Fruit fly (Drosophila melanogaster): ENCODE results near the gene Prps.

Gene Prps

dm6 chr3L:9696650-9697526, at the start of gene Prps (continued):
- TF ChIP-seq CG3995 (GFP tag; optimal IDR thresholded peaks at IDR 0.05) (no peak), CG2116 (GFP tag; optimal IDR thresholded peaks at IDR 0.05) (no peak), Mrtf (GFP tag; IDR thresholded peaks at IDR 0.05) (peak; percentile 78; the same call in 2 of the 3 replicates), CG13894 (tag; optimal IDR thresholded peaks at IDR 0.05) (peak; percentile 85), Hr78 (GFP tag; optimal IDR thresholded peaks at IDR 0.05) (peak in 1 of 2 experiments; percentile 18), CG11247 (GFP tag; IDR thresholded peaks at IDR 0.05) (peak; percentile 61), pb (GFP tag; optimal IDR thresholded peaks at IDR 0.05) (peak; percentile 80), Camta (GFP tag; optimal IDR thresholded peaks at IDR 0.05) (peak; percentile 65), pfk (GFP tag; optimal IDR thresholded peaks at IDR 0.05) (no peak), CG4328 (GFP tag; optimal IDR thresholded peaks at IDR 0.05) (peak; percentile 51), CG11560 (tag; IDR thresholded peaks at IDR 0.05) (peak; percentile 43; the same call in 1 of the 3 replicates), CG15696 (tag; optimal IDR thresholded peaks at IDR 0.05) (no peak), trh (GFP tag; optimal IDR thresholded peaks at IDR 0.05) (no peak), C15 (GFP tag; IDR thresholded peaks at IDR 0.05) (peak; percentile 64; the same call in 1 of the 3 replicates), zfh1 (GFP tag; IDR thresholded peaks at IDR 0.05) (peak; percentile 92), CG16863 (GFP tag; optimal IDR thresholded peaks at IDR 0.05) (peak; percentile 70), CG2875 (GFP tag; optimal IDR thresholded peaks at IDR 0.05) (peak; percentile 37), sob (GFP tag; IDR thresholded peaks at IDR 0.05) (peak; percentile 84), jigr1 (GFP tag; IDR thresholded peaks at IDR 0.05) (no peak), CG13775 (GFP tag; optimal IDR thresholded peaks at IDR 0.05) (peak; percentile 51), zen2 (GFP tag; IDR thresholded peaks at IDR 0.05; ENCODE audit: partially characterized antibody) (no peak), kay (GFP tag; optimal IDR thresholded peaks at IDR 0.05) (peak; percentile 75), ken (GFP tag; IDR thresholded peaks at IDR 0.05) (peak; percentile 83), gro (GFP tag; optimal IDR thresholded peaks at IDR 0.05) (peak; percentile 87), CG5180 (GFP tag; optimal IDR thresholded peaks at IDR 0.05) (peak; percentile 25), Gsc (GFP tag; IDR thresholded peaks at IDR 0.05) (no peak), bsh (GFP tag; optimal IDR thresholded peaks at IDR 0.05) (peak; percentile 60 to 72), usp (GFP tag; optimal IDR thresholded peaks at IDR 0.05) (no peak), CG11695 (GFP tag; IDR thresholded peaks at IDR 0.05) (peak; percentile 79), CG12391 (tag; optimal IDR thresholded peaks at IDR 0.05) (peak; percentile 66), chif (GFP tag; optimal IDR thresholded peaks at IDR 0.05) (peak; percentile 25 to 65), CG2712 (tag; optimal IDR thresholded peaks at IDR 0.05) (peak; percentile 78), caup (GFP tag; optimal IDR thresholded peaks at IDR 0.05; ENCODE audit: severe bottlenecking) (peak; percentile 80), CG18476 (GFP tag; optimal IDR thresholded peaks at IDR 0.05) (peak; percentile 2), Sry-β (GFP tag; optimal IDR thresholded peaks at IDR 0.05) (no peak), Bteb2 (GFP tag; optimal IDR thresholded peaks at IDR 0.05) (peak; percentile 63), HmgD (GFP tag; optimal IDR thresholded peaks at IDR 0.05) (no peak), CG6683 (GFP tag; optimal IDR thresholded peaks at IDR 0.05) (peak; percentile 49), vnd (GFP tag; IDR thresholded peaks at IDR 0.05; ENCODE audit: partially characterized antibody) (no peak), CG16813 (GFP tag; IDR thresholded peaks at IDR 0.05; ENCODE audit: partially characterized antibody) (no peak), CG32772 (GFP tag; IDR thresholded peaks at IDR 0.05) (peak; percentile 57), dysf (GFP tag; IDR thresholded peaks at IDR 0.05) (peak; percentile 83), CG17328 (GFP tag; IDR thresholded peaks at IDR 0.05) (peak; percentile 75), CG4424 (GFP tag; optimal IDR thresholded peaks at IDR 0.05) (peak; percentile 76), p53 (GFP tag; optimal IDR thresholded peaks at IDR 0.05) (peak; percentile 61), bigmax (GFP tag; optimal IDR thresholded peaks at IDR 0.05) (peak; percentile 39), CG3838 (GFP tag; optimal IDR thresholded peaks at IDR 0.05) (peak; percentile 22), hth (optimal IDR thresholded peaks at IDR 0.05) (no peak)

Measured in whole organism, embryonic.